Worm (Caenorhabditis elegans): Measurements from ENCODE around the gene F58A6.5.
A peak's percentile ranks its signal among the peaks of the same experiment; 100 is the strongest.

Gene F58A6.5

DNA sequence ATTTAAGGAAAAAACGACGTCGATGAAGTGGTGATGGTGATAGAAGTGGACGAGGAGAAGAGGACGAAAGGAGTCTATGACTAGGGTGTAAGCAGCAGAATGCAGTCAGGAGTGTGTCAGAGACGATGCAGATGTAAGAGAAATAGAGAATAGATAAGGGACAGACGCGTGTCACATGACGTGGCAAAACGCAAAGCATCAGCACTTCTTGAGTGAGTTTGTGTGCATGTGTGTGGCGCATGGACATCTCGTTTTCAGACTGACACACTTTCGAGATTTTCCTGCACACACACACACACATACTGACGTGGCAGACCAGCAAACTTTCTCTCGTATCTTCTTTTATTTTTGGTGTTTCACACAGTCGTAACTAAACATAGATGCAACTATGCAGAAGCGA is 34.2 kb upstream of the F58A6.5 start (continued):
- TF ChIP-seq pqm-1 (tag; optimal IDR thresholded peaks at IDR 0.05) (peak; percentile 56), sptf-1 (tag; optimal IDR thresholded peaks at IDR 0.05) (no peak), hlh-17 (GFP tag; optimal IDR thresholded peaks at IDR 0.05; ENCODE audit: borderline replicate concordance) (no peak), C04F5.9 (tag; optimal IDR thresholded peaks at IDR 0.05) (no peak), lin-14 (GFP tag; optimal IDR thresholded peaks at IDR 0.05) (peak; percentile 82), ceh-90 (tag; optimal IDR thresholded peaks at IDR 0.05) (no peak), pax-3 (tag; optimal IDR thresholded peaks at IDR 0.05) (no peak), ama-1 (optimal IDR thresholded peaks at IDR 0.05) (peak; percentile 48), nhr-20 (tag; optimal IDR thresholded peaks at IDR 0.05) (peak; percentile 80), aly-2 (tag; optimal IDR thresholded peaks at IDR 0.05) (no peak), mep-1 (tag; optimal IDR thresholded peaks at IDR 0.05) (peak; percentile 77), snpc-4 (tag; optimal IDR thresholded peaks at IDR 0.05) (peak; percentile 30), unc-130 (tag; optimal IDR thresholded peaks at IDR 0.05) (peak; percentile 33), sup-37 (GFP tag; optimal IDR thresholded peaks at IDR 0.05) (no peak), ces-1 (GFP tag; optimal IDR thresholded peaks at IDR 0.05) (no peak), nhr-84 (tag; optimal IDR thresholded peaks at IDR 0.05) (no peak), nhr-28 (tag; optimal IDR thresholded peaks at IDR 0.05) (no peak), lin-13 (GFP tag; optimal IDR thresholded peaks at IDR 0.05) (peak; percentile 38), zip-4 (GFP tag; optimal IDR thresholded peaks at IDR 0.05) (no peak), ceh-82 (tag; optimal IDR thresholded peaks at IDR 0.05) (peak in 2 of 3 experiments; percentile 35 to 36), nhr-90 (tag; optimal IDR thresholded peaks at IDR 0.05; ENCODE audit: poor library complexity) (peak; percentile 45), zag-1 (tag; optimal IDR thresholded peaks at IDR 0.05) (no peak), nhr-12 (tag; optimal IDR thresholded peaks at IDR 0.05) (no peak), unc-62 (GFP tag; optimal IDR thresholded peaks at IDR 0.05) (no peak), fos-1 (tag; optimal IDR thresholded peaks at IDR 0.05) (no peak), ceh-8 (GFP tag; optimal IDR thresholded peaks at IDR 0.05) (no peak), nhr-85 (tag) (peak; percentile 85), unc-86 (tag; optimal IDR thresholded peaks at IDR 0.05) (no peak), egl-13 (tag; optimal IDR thresholded peaks at IDR 0.05) (peak; percentile 41), mef-2 (tag; optimal IDR thresholded peaks at IDR 0.05) (peak; percentile 2), nhr-77 (tag; optimal IDR thresholded peaks at IDR 0.05) (no peak), fkh-10 (GFP tag; optimal IDR thresholded peaks at IDR 0.05) (no peak), dpl-1 (GFP tag; optimal IDR thresholded peaks at IDR 0.05) (peak in 2 of 3 experiments; percentile 5 to 35), fkh-8 (tag; optimal IDR thresholded peaks at IDR 0.05) (peak; percentile 66), Y116A8C.19 (tag; optimal IDR thresholded peaks at IDR 0.05; ENCODE audit: borderline replicate concordance) (no peak), vab-15 (tag; optimal IDR thresholded peaks at IDR 0.05) (no peak), mab-9 (GFP tag; IDR thresholded peaks at IDR 0.05) (no peak), unc-98 (GFP tag; IDR thresholded peaks at IDR 0.05) (no peak), aha-1 (tag; optimal IDR thresholded peaks at IDR 0.05) (no peak), fkh-4 (tag; optimal IDR thresholded peaks at IDR 0.05; ENCODE audit: borderline replicate concordance) (no peak), rnt-1 (tag; optimal IDR thresholded peaks at IDR 0.05) (peak; percentile 54), nhr-19 (GFP tag; conservative IDR thresholded peaks at IDR 0.05) (peak; percentile 63), tbx-2 (tag; optimal IDR thresholded peaks at IDR 0.05) (peak; percentile 30), sox-4 (tag; optimal IDR thresholded peaks at IDR 0.05) (no peak), mdl-1 (tag; optimal IDR thresholded peaks at IDR 0.05) (peak in 1 of 2 experiments; percentile 80), isw-1 (GFP tag; IDR thresholded peaks at IDR 0.05) (no peak), irx-1 (tag; optimal IDR thresholded peaks at IDR 0.05) (peak; percentile 9), efl-3 (GFP tag; optimal IDR thresholded peaks at IDR 0.05) (no peak), jun-1 (tag; optimal IDR thresholded peaks at IDR 0.05) (peak; percentile 53), egl-27 (tag; optimal IDR thresholded peaks at IDR 0.05) (no peak), nhr-71 (tag; optimal IDR thresholded peaks at IDR 0.05) (peak; percentile 83), nhr-11 (tag; optimal IDR thresholded peaks at IDR 0.05) (no peak), elt-3 (tag; optimal IDR thresholded peaks at IDR 0.05) (peak in 2 of 6 experiments; percentile 6 to 20), unc-30 (tag; optimal IDR thresholded peaks at IDR 0.05) (no peak)

Measured in whole organism, L1 larva.